Worm (Caenorhabditis elegans) whole organism, L1 larva: ENCODE data around the gene srh-283.

Experiments used
- C16A3.4 ChIP-seq: fragments of 150-350 bp; optimal IDR thresholded peaks from 2 replicates; lab custom pipeline; 2014; ENCODE audit warnings: missing biosample characterization, missing genetic modification characterization
- C34B4.2 ChIP-seq: sonication (generic microtip); optimal IDR thresholded peaks from 2 replicates; lab custom pipeline; 2017; ENCODE audit warnings: mild to moderate bottlenecking, missing genetic modification characterization, missing compliant biosample characterization
- F16B12.6 ChIP-seq: fragments of 150-350 bp; optimal IDR thresholded peaks from 2 replicates; lab custom pipeline; 2014; ENCODE audit warnings: missing biosample characterization, missing genetic modification characterization
- aly-2 ChIP-seq: fragments of 150-350 bp; optimal IDR thresholded peaks from 2 replicates; lab custom pipeline; 2014; ENCODE audit warnings: missing biosample characterization, missing genetic modification characterization
- ama-1 ChIP-seq: fragments of 150-350 bp; optimal IDR thresholded peaks from 2 replicates; lab custom pipeline; 2014
- blmp-1 ChIP-seq: fragments of 150-350 bp; optimal IDR thresholded peaks from 2 replicates; lab custom pipeline; 2014; ENCODE audit warnings: missing biosample characterization, missing genetic modification characterization
- ceh-90 ChIP-seq: sonication (generic microtip); optimal IDR thresholded peaks from 2 replicates; lab custom pipeline; 2016; ENCODE audit warnings: missing genetic modification characterization, missing compliant biosample characterization
- ces-1 ChIP-seq: fragments of 150-350 bp; optimal IDR thresholded peaks from 2 replicates; lab custom pipeline; 2014; ENCODE audit warnings: missing biosample characterization, missing genetic modification reagents, missing genetic modification characterization
- dpl-1 ChIP-seq, 3 experiments: fragments of 150-350 bp in 2 of 3; sonication (generic microtip) in 1 of 3; optimal IDR thresholded peaks; 2 replicates each; lab custom pipeline; 2014 to 2017; ENCODE audit warnings: missing biosample characterization in 3 of 3, missing genetic modification characterization in 3 of 3, missing genetic modification reagents in 3 of 3
- efl-1 ChIP-seq, 4 experiments: fragments of 150-350 bp; optimal IDR thresholded peaks in 3 of 4; peaks in 1 of 4; 1 replicate in 1 of 4; 2 replicates in 3 of 4; lab custom pipeline; 2014; ENCODE audit warnings: missing biosample characterization in 2 of 4, missing genetic modification characterization in 2 of 4, missing genetic modification reagents in 2 of 4
- egl-13 ChIP-seq: sonication (generic microtip); optimal IDR thresholded peaks from 2 replicates; lab custom pipeline; 2016; ENCODE audit warnings: missing genotype, missing genetic modification reagents, missing genetic modification characterization, missing compliant biosample characterization
- egl-27 ChIP-seq, 2 experiments: fragments of 150-350 bp in 1 of 2; sonication (generic microtip); optimal IDR thresholded peaks; 3 replicates each; lab custom pipeline; 2017 to 2018; ENCODE audit warnings: missing biosample characterization in 2 of 2, missing genetic modification characterization in 2 of 2, missing genetic modification reagents in 2 of 2
- elt-2 ChIP-seq: sonication (generic microtip); optimal IDR thresholded peaks from 2 replicates; lab custom pipeline; 2016; ENCODE audit warnings: missing genetic modification characterization, mild to moderate bottlenecking, inconsistent platforms, missing compliant biosample characterization, missing genetic modification reagents
- fkh-10 ChIP-seq: sonication (generic microtip); optimal IDR thresholded peaks from 2 replicates; lab custom pipeline; 2017; ENCODE audit warnings: missing biosample characterization, missing genetic modification reagents, missing genetic modification characterization
- hpl-2 ChIP-seq: fragments of 150-350 bp; optimal IDR thresholded peaks from 2 replicates; lab custom pipeline; 2014; ENCODE audit warnings: missing biosample characterization, missing genetic modification reagents, missing genetic modification characterization
- isw-1 ChIP-seq: fragments of 200-800 bp; sonication (Bioruptor generic); IDR thresholded peaks from 2 replicates; pipeline ENCODE4 v1.3.6; 2022; ENCODE audit warnings: missing genetic modification characterization, missing compliant biosample characterization
- jun-1 ChIP-seq: fragments of 150-350 bp; optimal IDR thresholded peaks from 2 replicates; lab custom pipeline; 2014; ENCODE audit warnings: missing biosample characterization, missing genetic modification reagents, missing genetic modification characterization
- lin-14 ChIP-seq: fragments of 200-800 bp; sonication (Bioruptor generic); optimal IDR thresholded peaks from 2 replicates; lab custom pipeline; 2018; ENCODE audit warnings: mild to moderate bottlenecking, missing genetic modification characterization, moderate library complexity, missing compliant biosample characterization
- lin-35 ChIP-seq, 2 experiments: fragments of 150-350 bp; optimal IDR thresholded peaks; 2 replicates each; lab custom pipeline; 2014; ENCODE audit warnings: missing biosample characterization in 2 of 2, missing genetic modification characterization in 2 of 2, missing genetic modification reagents in 2 of 2
- lir-3 ChIP-seq: sonication (generic microtip); optimal IDR thresholded peaks from 2 replicates; lab custom pipeline; 2016; ENCODE audit warnings: mild to moderate bottlenecking, missing genetic modification characterization, moderate library complexity, missing compliant biosample characterization; ENCODE audit not compliant: poor library complexity
- lsy-2 ChIP-seq, 2 experiments: fragments of 150-350 bp; optimal IDR thresholded peaks; 2 replicates each; lab custom pipeline; 2014; ENCODE audit warnings: missing biosample characterization in 2 of 2, missing genetic modification characterization in 2 of 2
- mab-9 ChIP-seq: fragments of 200-800 bp; sonication (Bioruptor generic); IDR thresholded peaks from 2 replicates; pipeline ENCODE4 v1.3.6; 2022; ENCODE audit warnings: missing genetic modification reagents, missing genetic modification characterization, missing compliant biosample characterization
- mef-2 ChIP-seq: fragments of 150-350 bp; optimal IDR thresholded peaks from 2 replicates; lab custom pipeline; 2014; ENCODE audit warnings: missing biosample characterization, missing genetic modification characterization
- nhr-19 ChIP-seq: fragments of 200-800 bp; sonication (Bioruptor generic); conservative IDR thresholded peaks from 2 replicates; pipeline ENCODE4 v1.3.6; 2022; ENCODE audit warnings: missing genetic modification characterization, missing compliant biosample characterization
- nhr-20 ChIP-seq: sonication (generic microtip); optimal IDR thresholded peaks from 2 replicates; lab custom pipeline; 2016; ENCODE audit warnings: mild to moderate bottlenecking, missing genetic modification characterization, missing compliant biosample characterization
- nhr-47 ChIP-seq: sonication (generic microtip); optimal IDR thresholded peaks from 2 replicates; lab custom pipeline; 2016; ENCODE audit warnings: mild to moderate bottlenecking, missing genetic modification characterization, moderate library complexity, missing compliant biosample characterization
- nhr-71 ChIP-seq: sonication (generic microtip); optimal IDR thresholded peaks from 2 replicates; lab custom pipeline; 2016; ENCODE audit warnings: mild to moderate bottlenecking, missing genetic modification characterization, moderate library complexity, missing compliant biosample characterization
- nhr-85 ChIP-seq: sonication (generic microtip); peaks from one replicate; lab custom pipeline; 2016; ENCODE audit warnings: missing genetic modification characterization, inconsistent platforms, missing compliant biosample characterization
- pag-3 ChIP-seq: sonication (generic microtip); optimal IDR thresholded peaks from 2 replicates; lab custom pipeline; 2017; ENCODE audit warnings: missing genetic modification characterization, mild to moderate bottlenecking, missing compliant biosample characterization, antibody characterized with exemption, borderline replicate concordance; ENCODE audit not compliant: insufficient read depth
- pax-3 ChIP-seq: fragments of 200-800 bp; sonication (Bioruptor generic); optimal IDR thresholded peaks from 2 replicates; lab custom pipeline; 2018; ENCODE audit warnings: mild to moderate bottlenecking, missing genetic modification characterization, moderate library complexity, missing compliant biosample characterization
- pqm-1 ChIP-seq: sonication (generic microtip); optimal IDR thresholded peaks from 3 replicates; lab custom pipeline; 2017; ENCODE audit warnings: missing biosample characterization, missing genetic modification characterization
- tbx-2 ChIP-seq: sonication (generic microtip); optimal IDR thresholded peaks from 2 replicates; lab custom pipeline; 2016; ENCODE audit warnings: missing genetic modification characterization, missing compliant biosample characterization
- tlp-1 ChIP-seq: fragments of 150-350 bp; optimal IDR thresholded peaks from 2 replicates; lab custom pipeline; 2014; ENCODE audit warnings: missing biosample characterization, missing genetic modification characterization
- unc-130 ChIP-seq: fragments of 150-350 bp; optimal IDR thresholded peaks from 2 replicates; lab custom pipeline; 2017; ENCODE audit warnings: missing biosample characterization, missing genetic modification characterization, inconsistent platforms
- unc-30 ChIP-seq: sonication (generic microtip); optimal IDR thresholded peaks from 2 replicates; lab custom pipeline; 2017; ENCODE audit warnings: missing biosample characterization, missing genetic modification characterization
- unc-62 ChIP-seq: fragments of 150-350 bp; optimal IDR thresholded peaks from 2 replicates; lab custom pipeline; 2014; ENCODE audit warnings: missing biosample characterization, missing genetic modification reagents, missing genetic modification characterization
- xbp-1 ChIP-seq: sonication (generic microtip); optimal IDR thresholded peaks from 2 replicates; lab custom pipeline; 2016; ENCODE audit warnings: missing genetic modification characterization, missing compliant biosample characterization
- zag-1 ChIP-seq: fragments of 150-350 bp; optimal IDR thresholded peaks from 2 replicates; lab custom pipeline; 2014; ENCODE audit warnings: missing biosample characterization, missing genetic modification characterization
- ztf-4 ChIP-seq: fragments of 150-350 bp; optimal IDR thresholded peaks from 2 replicates; lab custom pipeline; 2014; ENCODE audit warnings: missing biosample characterization, missing genetic modification characterization

Gene srh-283

DNA sequence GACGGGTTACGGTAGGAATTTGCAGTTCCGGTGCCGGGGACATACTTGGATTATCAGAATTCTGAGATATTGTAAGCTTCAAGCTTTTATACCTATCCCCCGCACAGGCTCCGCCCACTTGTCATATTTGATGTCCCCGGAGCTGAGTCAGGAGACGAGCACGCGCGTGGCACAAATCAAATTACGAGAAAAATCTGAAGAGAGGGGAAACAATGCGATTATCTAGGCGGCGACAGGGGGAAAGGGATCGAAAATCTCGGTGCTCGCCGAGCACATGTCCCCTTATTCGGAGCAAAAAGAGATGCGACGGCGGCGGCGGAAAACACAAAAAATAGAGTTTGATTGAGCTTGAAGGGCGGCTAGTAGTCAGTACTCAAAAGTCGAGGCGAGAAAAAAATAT, 16.0 kb upstream of the srh-283 start, which contains the start of gene R12G8.1:
R12G8.1 (minus strand) TSS at position 63 of the 400 bp plus-strand sequence.
- TF ChIP-seq lsy-2 (tag; optimal IDR thresholded peaks at IDR 0.05; lab: Kevin White, UChicago): peak in 1 of 2 experiments; percentile 1
- no peak for TF ChIP-seq egl-27 (tag; optimal IDR thresholded peaks at IDR 0.05; lab: Kevin White, UChicago)
- no peak for TF ChIP-seq efl-1 (optimal IDR thresholded peaks at IDR 0.05; lab: Kevin White, UChicago)
- TF ChIP-seq efl-1 (GFP tag; optimal IDR thresholded peaks at IDR 0.05 in 1 of 2; lab: Kevin White, UChicago): peak in 1 of 2 experiments; percentile 74
- TF ChIP-seq lin-14 (GFP tag; lab: Kevin White, UChicago): peak; percentile 78
- peak; percentile 66 for TF ChIP-seq ces-1 (GFP tag; lab: Kevin White, UChicago)
- peak; percentile 89 for TF ChIP-seq fkh-10 (GFP tag; lab: Kevin White, UChicago)
- peak; percentile 51 for TF ChIP-seq nhr-71 (tag; lab: Kevin White, UChicago)
- no peak for TF ChIP-seq lir-3
- no peak for TF ChIP-seq pqm-1 (tag; lab: Kevin White, UChicago)

ce11 chrV:17752340-17752739, 12.8 kb upstream of the srh-283 start:
- peak; percentile 39 for TF ChIP-seq lin-14 (GFP tag; lab: Kevin White, UChicago)
- no peak for TF ChIP-seq unc-30
- no peak for TF ChIP-seq unc-62 (GFP tag; lab: Kevin White, UChicago)
- no peak for TF ChIP-seq dpl-1 (GFP tag; optimal IDR thresholded peaks at IDR 0.05; lab: Kevin White, UChicago)
- no peak for TF ChIP-seq C34B4.2 (tag; lab: Kevin White, UChicago)
- TF ChIP-seq lin-35 (GFP tag; optimal IDR thresholded peaks at IDR 0.05; lab: Kevin White, UChicago): peak in 1 of 2 experiments; percentile 1
- no peak for TF ChIP-seq C16A3.4 (tag; lab: Kevin White, UChicago)
- no peak for TF ChIP-seq ama-1
- peak; percentile 71 for TF ChIP-seq elt-2
- no peak for TF ChIP-seq nhr-85 (tag; lab: Kevin White, UChicago)
- no peak for TF ChIP-seq aly-2
- TF ChIP-seq tlp-1 (tag; lab: Kevin White, UChicago): no peak
- TF ChIP-seq nhr-20 (tag; lab: Kevin White, UChicago): peak; percentile 7
- TF ChIP-seq, all 84 proteins: peak for 4

DNA sequence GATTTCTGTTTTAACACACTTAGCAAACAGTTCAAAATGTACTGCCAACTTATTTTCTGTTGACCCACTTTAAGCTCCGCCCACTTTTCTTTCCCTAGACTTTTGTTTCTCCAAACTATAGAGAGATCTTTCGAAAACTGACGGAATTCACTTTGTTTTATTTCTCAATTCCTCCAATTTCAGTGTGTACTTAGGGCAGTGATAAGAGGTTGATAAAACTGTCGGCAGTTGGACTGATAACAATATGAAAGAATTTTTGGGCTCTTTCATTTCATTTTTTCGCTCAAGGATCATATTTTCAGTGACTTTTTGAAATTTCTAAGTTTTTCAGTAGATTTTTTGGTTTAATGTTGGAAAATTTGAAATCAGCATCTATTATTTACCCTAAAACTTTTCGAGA, 10.1 kb upstream of the srh-283 start:
- TF ChIP-seq elt-2 (peak; percentile 52), unc-130 (no peak), pax-3 (tag; lab: Kevin White, UChicago) (no peak), isw-1 (GFP tag; lab: Robert Waterston, UW) (no peak), ama-1 (no peak), pag-3 (no peak), tlp-1 (tag; lab: Kevin White, UChicago) (peak; percentile 32), nhr-19 (no peak), F16B12.6 (tag; lab: Kevin White, UChicago) (no peak), lir-3 (no peak), mef-2 (tag; lab: Kevin White, UChicago) (no peak), lsy-2 (tag; optimal IDR thresholded peaks at IDR 0.05; lab: Kevin White, UChicago) (no peak), ceh-90 (no peak)

DNA sequence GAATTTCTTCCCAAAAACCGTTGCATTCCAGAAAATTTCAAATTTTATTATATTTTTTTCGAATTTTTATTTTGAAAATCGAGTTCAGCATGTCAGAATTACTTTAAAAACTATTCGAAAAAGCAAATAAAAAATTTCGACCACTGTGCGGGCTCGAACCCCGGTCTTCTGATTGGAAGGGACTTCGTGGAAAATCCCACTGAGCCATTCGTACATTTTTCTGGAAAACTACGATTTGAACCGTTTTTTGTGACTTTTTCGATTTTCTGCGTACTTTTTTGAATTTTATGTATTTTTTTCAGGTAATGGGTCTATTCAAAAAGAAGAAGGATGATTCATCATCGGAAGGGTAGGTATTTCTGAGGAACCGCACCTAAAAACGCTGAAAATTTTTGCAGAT, 9.6 kb upstream of the srh-283 start, which contains the start of gene pgp-9:
pgp-9 (plus strand) TSS at position 301 of the 400 bp plus-strand sequence.
- TF ChIP-seq blmp-1: no peak
- no peak for TF ChIP-seq fkh-10 (GFP tag; lab: Kevin White, UChicago)
- no peak for TF ChIP-seq zag-1 (tag; lab: Kevin White, UChicago)
- TF ChIP-seq dpl-1 (GFP tag; optimal IDR thresholded peaks at IDR 0.05; lab: Kevin White, UChicago): no peak
- TF ChIP-seq lin-35 (GFP tag; optimal IDR thresholded peaks at IDR 0.05; lab: Kevin White, UChicago): no peak
- TF ChIP-seq jun-1 (tag; lab: Kevin White, UChicago): no peak
- TF ChIP-seq mab-9 (GFP tag; lab: Robert Waterston, UW): no peak
- no peak for TF ChIP-seq ztf-4 (tag; lab: Kevin White, UChicago)
- TF ChIP-seq hpl-2 (GFP tag; lab: Kevin White, UChicago): no peak
- TF ChIP-seq xbp-1: no peak
- TF ChIP-seq elt-2: no peak
- no peak for TF ChIP-seq F16B12.6 (tag; lab: Kevin White, UChicago)
- no peak for TF ChIP-seq tbx-2
- TF ChIP-seq tlp-1 (tag; lab: Kevin White, UChicago): no peak
- TF ChIP-seq pag-3: no peak
- no peak for TF ChIP-seq nhr-47 (tag; lab: Kevin White, UChicago)
- no peak for TF ChIP-seq egl-13
